Worm (Caenorhabditis elegans): ENCODE data around the gene acy-3.
A peak's percentile ranks its signal among the peaks of the same experiment; 100 is the strongest.

acy-3 gene

DNA sequence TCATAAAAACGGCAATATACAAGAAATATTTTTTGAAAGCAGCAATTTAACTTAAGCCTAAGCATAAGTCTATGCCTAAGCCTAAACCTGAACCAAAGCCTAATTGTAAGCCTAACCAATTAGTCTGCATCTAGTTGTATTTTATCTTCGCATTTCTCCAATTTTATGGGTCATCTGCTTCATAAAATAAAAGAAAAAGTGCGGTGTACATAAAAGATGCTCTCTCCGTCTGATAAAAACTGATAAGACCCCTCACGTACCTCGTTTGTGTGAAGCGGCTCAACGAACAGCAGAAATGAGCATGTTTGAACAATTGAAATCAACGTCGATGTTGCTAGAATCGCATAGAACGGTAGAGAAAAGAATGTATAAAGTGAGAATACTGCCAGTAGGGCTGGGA, 1.2 kb downstream of the acy-3 start:
- TF ChIP-seq ama-1 (optimal IDR thresholded peaks at IDR 0.05), result no peak
- TF ChIP-seq elt-2 (tag; optimal IDR thresholded peaks at IDR 0.05), result peak; percentile 19
- no peak for TF ChIP-seq lsy-2 (tag; optimal IDR thresholded peaks at IDR 0.05)
- no peak for TF ChIP-seq Y116A8C.19 (tag; optimal IDR thresholded peaks at IDR 0.05; ENCODE audit: borderline replicate concordance)
- TF ChIP-seq unc-86 (tag; optimal IDR thresholded peaks at IDR 0.05), result no peak
- peak in 1 of 2 experiments; percentile 6 for TF ChIP-seq lin-35 (GFP tag; optimal IDR thresholded peaks at IDR 0.05)
- no peak for TF ChIP-seq aly-2 (tag; optimal IDR thresholded peaks at IDR 0.05)
- no peak for TF ChIP-seq grh-1 (GFP tag; IDR thresholded peaks at IDR 0.05)

- TF ChIP-seq lin-14 (GFP tag; optimal IDR thresholded peaks at IDR 0.05) (peak; percentile 39), rnt-1 (tag; optimal IDR thresholded peaks at IDR 0.05) (peak; percentile 4), elt-3 (tag; optimal IDR thresholded peaks at IDR 0.05) (no peak), aha-1 (tag; optimal IDR thresholded peaks at IDR 0.05) (no peak)
Observed at ce11 chrIII:3783914-3784313, 2.4 kb downstream of the acy-3 start.

ce11 chrIII:3782853-3783252, 3.4 kb downstream of the acy-3 start:
- TF ChIP-seq lin-14 (GFP tag; optimal IDR thresholded peaks at IDR 0.05) (peak; percentile 73), vab-15 (tag; optimal IDR thresholded peaks at IDR 0.05) (peak; percentile 31), nhr-19 (GFP tag; conservative IDR thresholded peaks at IDR 0.05) (peak; percentile 53), lsy-2 (tag; optimal IDR thresholded peaks at IDR 0.05) (peak; percentile 19 to 74), F16B12.6 (tag; optimal IDR thresholded peaks at IDR 0.05) (no peak), ama-1 (optimal IDR thresholded peaks at IDR 0.05) (no peak), hlh-4 (tag; optimal IDR thresholded peaks at IDR 0.05) (no peak), snu-23 (GFP tag; optimal IDR thresholded peaks at IDR 0.05) (peak; percentile 59), nhr-71 (tag; optimal IDR thresholded peaks at IDR 0.05) (peak; percentile 76), jun-1 (tag; optimal IDR thresholded peaks at IDR 0.05) (no peak), C16A3.4 (tag; optimal IDR thresholded peaks at IDR 0.05) (peak; percentile 14), unc-62 (GFP tag; optimal IDR thresholded peaks at IDR 0.05) (no peak), ztf-11 (tag; optimal IDR thresholded peaks at IDR 0.05) (no peak), unc-130 (tag; optimal IDR thresholded peaks at IDR 0.05) (peak; percentile 27), nhr-11 (tag; optimal IDR thresholded peaks at IDR 0.05) (peak; percentile 8), mep-1 (tag; optimal IDR thresholded peaks at IDR 0.05) (peak; percentile 20), irx-1 (tag; optimal IDR thresholded peaks at IDR 0.05) (no peak), efl-1 (optimal IDR thresholded peaks at IDR 0.05) (peak in 1 of 2 experiments; percentile 21), efl-1 (GFP tag; optimal IDR thresholded peaks at IDR 0.05 in 1 of 2) (no peak), mdl-1 (tag; optimal IDR thresholded peaks at IDR 0.05) (no peak), ztf-4 (tag; optimal IDR thresholded peaks at IDR 0.05) (no peak), rnt-1 (tag; optimal IDR thresholded peaks at IDR 0.05) (peak; percentile 75), nhr-20 (tag; optimal IDR thresholded peaks at IDR 0.05) (peak; percentile 43), zip-4 (GFP tag; optimal IDR thresholded peaks at IDR 0.05) (no peak)

DNA sequence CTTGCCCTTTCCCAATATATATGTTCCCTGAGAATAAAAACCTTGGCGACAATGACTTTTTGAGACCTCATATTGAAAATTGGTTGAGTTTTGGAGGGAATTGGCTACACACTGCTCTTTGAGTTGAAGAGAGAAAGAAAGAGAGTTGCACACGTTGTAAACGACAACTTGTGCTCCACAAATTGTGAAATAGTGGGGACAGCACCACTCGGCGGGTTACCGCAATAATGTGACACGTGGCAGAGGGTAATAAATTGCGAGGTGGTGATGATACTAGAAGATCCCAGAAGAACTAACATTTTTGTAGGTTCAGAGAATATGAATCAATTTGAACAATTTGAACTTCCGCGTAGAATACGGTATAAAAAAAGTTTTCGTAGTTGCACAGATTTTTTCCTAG, 4.5 kb downstream of the acy-3 start:
- TF ChIP-seq ceh-90 (tag; optimal IDR thresholded peaks at IDR 0.05) (no peak), lin-14 (GFP tag; optimal IDR thresholded peaks at IDR 0.05) (peak; percentile 52), rnt-1 (tag; optimal IDR thresholded peaks at IDR 0.05) (peak; percentile 66), nhr-71 (tag; optimal IDR thresholded peaks at IDR 0.05) (peak; percentile 58), ets-5 (GFP tag; IDR thresholded peaks at IDR 0.05) (no peak), lin-13 (GFP tag; optimal IDR thresholded peaks at IDR 0.05) (no peak), mdl-1 (tag; optimal IDR thresholded peaks at IDR 0.05) (peak in 1 of 2 experiments; percentile 46), unc-130 (tag; optimal IDR thresholded peaks at IDR 0.05) (peak; percentile 27), lsy-2 (tag; optimal IDR thresholded peaks at IDR 0.05) (peak; percentile 8 to 20), snu-23 (GFP tag; optimal IDR thresholded peaks at IDR 0.05) (peak; percentile 21)

ce11 chrIII:3774550-3774949, 11.7 kb downstream of the acy-3 start:
- TF ChIP-seq rnt-1 (tag; optimal IDR thresholded peaks at IDR 0.05) (peak; percentile 2), lin-14 (GFP tag; optimal IDR thresholded peaks at IDR 0.05) (peak; percentile 47), fos-1 (tag; optimal IDR thresholded peaks at IDR 0.05) (no peak), nhr-85 (tag) (peak; percentile 58)
